Fruit fly (Drosophila melanogaster): Measurements from ENCODE around the gene nau.

The nau gene

DNA sequence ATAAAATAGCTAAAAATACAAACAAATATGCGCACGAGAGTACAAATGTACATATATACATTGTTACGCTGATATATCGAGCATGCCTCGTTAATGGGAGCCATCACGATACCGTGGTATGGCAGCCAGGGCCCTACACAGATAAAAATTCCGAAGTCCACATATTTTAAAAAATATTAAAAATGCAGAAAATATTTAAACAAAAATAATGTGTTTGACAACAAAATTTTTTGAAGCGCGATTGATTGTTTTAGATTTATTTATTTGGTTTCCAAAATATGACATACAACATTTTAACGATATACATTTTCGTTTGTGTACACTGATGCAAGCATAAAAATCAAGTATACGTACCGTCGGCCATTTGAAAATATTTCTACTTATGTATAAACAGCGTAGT is 8.6 kb upstream of the nau start (continued):
- TF ChIP-seq Dll (GFP tag; IDR thresholded peaks at IDR 0.05; ENCODE audit: partially characterized antibody), result no peak
- TF ChIP-seq Opbp (GFP tag; IDR thresholded peaks at IDR 0.05; ENCODE audit: partially characterized antibody), result no peak
- TF ChIP-seq Taf1 (GFP tag; IDR thresholded peaks at IDR 0.05), result peak; percentile 70; the same call in 1 of the 2 replicates
- TF ChIP-seq CG2120 (GFP tag; optimal IDR thresholded peaks at IDR 0.05), result peak; percentile 95
- peak; percentile 78 for TF ChIP-seq CG31224 (GFP tag; IDR thresholded peaks at IDR 0.05)
- no peak for TF ChIP-seq CG31388 (GFP tag; optimal IDR thresholded peaks at IDR 0.05)
- peak; percentile 52 for TF ChIP-seq gcm (GFP tag; optimal IDR thresholded peaks at IDR 0.05)
- peak; percentile 42 for TF ChIP-seq Myb (GFP tag; optimal IDR thresholded peaks at IDR 0.05)
- peak; percentile 59 for TF ChIP-seq CG11696 (GFP tag; IDR thresholded peaks at IDR 0.05)
- TF ChIP-seq Doc3 (GFP tag; IDR thresholded peaks at IDR 0.05; ENCODE audit: partially characterized antibody), result no peak
- TF ChIP-seq ftz-f1 (GFP tag; optimal IDR thresholded peaks at IDR 0.05), result no peak
- TF ChIP-seq HLHmδ (GFP tag; optimal IDR thresholded peaks at IDR 0.05), result no peak
- TF ChIP-seq MTF-1 (GFP tag; optimal IDR thresholded peaks at IDR 0.05; ENCODE audit: borderline replicate concordance), result no peak
- peak; percentile 65 for TF ChIP-seq CG18476 (GFP tag; optimal IDR thresholded peaks at IDR 0.05)
- TF ChIP-seq hkb (optimal IDR thresholded peaks at IDR 0.05), result no peak
- TF ChIP-seq hkb (GFP tag; IDR thresholded peaks at IDR 0.05), result peak; percentile 89
- TF ChIP-seq Xbp1 (GFP tag; optimal IDR thresholded peaks at IDR 0.05), result peak; percentile 71
- TF ChIP-seq Awh (GFP tag; IDR thresholded peaks at IDR 0.05), result 0 out of 2 replicates have a peak, but pooled peaks have one; percentile 46
- no peak for TF ChIP-seq gce (GFP tag; IDR thresholded peaks at IDR 0.05)
- TF ChIP-seq crc (GFP tag; optimal IDR thresholded peaks at IDR 0.05), result peak; percentile 53
- TF ChIP-seq CG32532 (GFP tag; IDR thresholded peaks at IDR 0.05), result peak; percentile 93
- TF ChIP-seq dpn (GFP tag; optimal IDR thresholded peaks at IDR 0.05), result peak; percentile 65 to 73
- TF ChIP-seq CG9932 (GFP tag; IDR thresholded peaks at IDR 0.05), result peak; percentile 90
- TF ChIP-seq ato (GFP tag; IDR thresholded peaks at IDR 0.05; ENCODE audit: partially characterized antibody), result no peak
- TF ChIP-seq wor (GFP tag; IDR thresholded peaks at IDR 0.05), result 0 out of 2 replicates have a peak, but pooled peaks have one; percentile 34
- TF ChIP-seq tap (tag; optimal IDR thresholded peaks at IDR 0.05), result peak; percentile 63
- peak; percentile 22 for TF ChIP-seq jing (GFP tag; optimal IDR thresholded peaks at IDR 0.05)
- TF ChIP-seq zen (tag; optimal IDR thresholded peaks at IDR 0.05), result peak; percentile 41
- TF ChIP-seq CG14860 (GFP tag; IDR thresholded peaks at IDR 0.05; ENCODE audit: partially characterized antibody), result no peak
- TF ChIP-seq HLH3B (GFP tag; IDR thresholded peaks at IDR 0.05), result peak; percentile 79
- peak; percentile 82 for TF ChIP-seq tgo (GFP tag; IDR thresholded peaks at IDR 0.05)
- TF ChIP-seq CG12391 (tag; optimal IDR thresholded peaks at IDR 0.05), result peak; percentile 83
- peak; percentile 67 for TF ChIP-seq HHEX (GFP tag; optimal IDR thresholded peaks at IDR 0.05)
- peak; percentile 40; the same call in 1 of the 2 replicates for TF ChIP-seq Oaz (GFP tag; IDR thresholded peaks at IDR 0.05)
- no peak for TF ChIP-seq bigmax (GFP tag; optimal IDR thresholded peaks at IDR 0.05)
- TF ChIP-seq hth (optimal IDR thresholded peaks at IDR 0.05), result no peak
- no peak for TF ChIP-seq unc-4 (GFP tag; IDR thresholded peaks at IDR 0.05; ENCODE audit: partially characterized antibody)
- TF ChIP-seq CG3726 (GFP tag; IDR thresholded peaks at IDR 0.05), result no peak
- peak; percentile 53 for TF ChIP-seq CG10321 (GFP tag; IDR thresholded peaks at IDR 0.05)
- peak; percentile 49 for TF ChIP-seq pnt (GFP tag; optimal IDR thresholded peaks at IDR 0.05)
- TF ChIP-seq Nf-YA (GFP tag; IDR thresholded peaks at IDR 0.05), result peak; percentile 55
- TF ChIP-seq CG34376 (GFP tag; optimal IDR thresholded peaks at IDR 0.05), result no peak
- peak; percentile 45 to 57 for TF ChIP-seq chif (GFP tag; optimal IDR thresholded peaks at IDR 0.05)
- peak; percentile 81 for TF ChIP-seq CG13775 (GFP tag; optimal IDR thresholded peaks at IDR 0.05)
- peak; percentile 87 for TF ChIP-seq grau (tag; optimal IDR thresholded peaks at IDR 0.05)
- TF ChIP-seq CG4424 (GFP tag; optimal IDR thresholded peaks at IDR 0.05), result peak; percentile 64
- peak; percentile 62 for TF ChIP-seq Sox100B (GFP tag; optimal IDR thresholded peaks at IDR 0.05)
- TF ChIP-seq repo (GFP tag; optimal IDR thresholded peaks at IDR 0.05), result peak; percentile 13
- TF ChIP-seq Neu2 (GFP tag; optimal IDR thresholded peaks at IDR 0.05; ENCODE audit: borderline replicate concordance), result no peak
- TF ChIP-seq Fer1 (GFP tag; optimal IDR thresholded peaks at IDR 0.05), result peak; percentile 90
- TF ChIP-seq trem (tag; optimal IDR thresholded peaks at IDR 0.05), result peak; percentile 1
